Worm (Caenorhabditis elegans) whole organism, midembryonic: ENCODE results near the gene H34I24.2.

Experiments used
- cog-1 ChIP-seq: sonication (generic microtip); optimal IDR thresholded peaks from 2 replicates; lab custom pipeline; 2016; ENCODE audit warnings: missing genetic modification characterization, missing compliant biosample characterization
- flt-1 ChIP-seq: fragments of 200-800 bp; sonication (Bioruptor generic); IDR thresholded peaks from 2 replicates; pipeline ENCODE4 v1.3.6; 2022; ENCODE audit warnings: missing genetic modification characterization, missing compliant biosample characterization

DNA sequence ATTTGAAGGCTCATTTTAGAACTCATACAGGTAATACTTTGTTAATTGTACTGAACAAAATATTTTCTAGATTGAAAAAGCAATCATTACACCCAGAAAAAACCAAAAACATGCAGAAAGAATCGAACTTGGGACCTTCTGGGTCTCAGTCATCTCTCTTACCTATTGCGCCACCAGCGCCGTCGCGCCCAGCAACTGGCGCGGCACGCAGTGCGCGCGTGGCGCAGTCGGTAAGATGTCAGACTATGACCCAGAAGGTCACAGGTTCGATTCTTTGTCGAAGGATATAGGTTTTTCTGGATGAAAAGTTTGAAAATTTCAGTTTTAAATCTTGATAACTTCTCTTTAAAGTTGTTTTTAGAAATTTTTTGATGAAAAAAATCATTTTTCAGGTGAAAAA, 37.9 kb downstream of the H34I24.2 start:
- TF ChIP-seq cog-1 (no peak), flt-1 (GFP tag; lab: Robert Waterston, UW) (no peak)
